Worm (Caenorhabditis elegans): ENCODE results near the gene E02H4.5.
"Not testable (repeated sequence)": the region's sequence is repeated elsewhere in the genome, so short reads cannot be mapped to it uniquely, and the experiment has no call there.

The E02H4.5 gene

ce11 chrX:14213314-14213713 lies 41.6 kb downstream of the E02H4.5 start:
- TF ChIP-seq set-16 (GFP tag; IDR thresholded peaks at IDR 0.05) (no peak), ceh-82 (tag; optimal IDR thresholded peaks at IDR 0.05) (no peak), zip-2 (tag; optimal IDR thresholded peaks at IDR 0.05) (no peak), zag-1 (tag; optimal IDR thresholded peaks at IDR 0.05) (no peak), lin-13 (GFP tag; optimal IDR thresholded peaks at IDR 0.05) (no peak), dve-1 (tag; optimal IDR thresholded peaks at IDR 0.05; ENCODE audit: insufficient read depth) (peak; percentile 26), mxl-2 (GFP tag; conservative IDR thresholded peaks at IDR 0.05) (no peak), dpl-1 (GFP tag; optimal IDR thresholded peaks at IDR 0.05) (no peak), unc-39 (tag; optimal IDR thresholded peaks at IDR 0.05) (no peak), skn-1 (tag; optimal IDR thresholded peaks at IDR 0.05) (no peak), D1046.2 (GFP tag; IDR thresholded peaks at IDR 0.05) (no peak), lin-39 (tag; optimal IDR thresholded peaks at IDR 0.05) (no peak), madf-9 (GFP tag; conservative IDR thresholded peaks at IDR 0.05) (no peak), php-3 (GFP tag; IDR thresholded peaks at IDR 0.05) (peak; percentile 85), egl-27 (tag; optimal IDR thresholded peaks at IDR 0.05) (no peak), ZK546.5 (tag; optimal IDR thresholded peaks at IDR 0.05) (no peak), mes-2 (tag; optimal IDR thresholded peaks at IDR 0.05; ENCODE audit: poor library complexity, severe bottlenecking) (no peak), lim-7 (GFP tag; IDR thresholded peaks at IDR 0.05) (no peak), ceh-20 (GFP tag; IDR thresholded peaks at IDR 0.05) (no peak), duxl-1 (tag; optimal IDR thresholded peaks at IDR 0.05; ENCODE audit: poor library complexity) (no peak), T20F7.1 (GFP tag; optimal IDR thresholded peaks at IDR 0.05) (no peak), ces-1 (GFP tag; optimal IDR thresholded peaks at IDR 0.05) (no peak), nhr-237 (tag; optimal IDR thresholded peaks at IDR 0.05) (no peak), unc-62 (GFP tag; optimal IDR thresholded peaks at IDR 0.05 in 1 of 2) (peak in 1 of 2 experiments; percentile 47), unc-62 (tag; optimal IDR thresholded peaks at IDR 0.05) (no peak), nhr-6 (tag; optimal IDR thresholded peaks at IDR 0.05) (no peak), daf-16 (GFP tag; optimal IDR thresholded peaks at IDR 0.05) (no peak), daf-16 (tag; optimal IDR thresholded peaks at IDR 0.05) (peak; percentile 61), nhr-28 (tag; optimal IDR thresholded peaks at IDR 0.05) (peak; percentile 85), nhr-10 (tag; optimal IDR thresholded peaks at IDR 0.05) (no peak), dmd-8 (GFP tag; IDR thresholded peaks at IDR 0.05) (no peak), T26A8.4 (GFP tag; IDR thresholded peaks at IDR 0.05) (no peak), egl-43 (GFP tag; IDR thresholded peaks at IDR 0.05) (no peak), nhr-77 (tag; optimal IDR thresholded peaks at IDR 0.05) (no peak), F49E8.2 (tag; optimal IDR thresholded peaks at IDR 0.05; ENCODE audit: borderline replicate concordance) (no peak), ama-1 (optimal IDR thresholded peaks at IDR 0.05) (no peak), fkh-10 (GFP tag; optimal IDR thresholded peaks at IDR 0.05) (no peak), mep-1 (tag; optimal IDR thresholded peaks at IDR 0.05) (no peak)

ce11 chrX:14211170-14211569 lies 43.8 kb downstream of the E02H4.5 start:
- TF ChIP-seq pha-4 (GFP tag; IDR thresholded peaks at IDR 0.05) (peak; percentile 70; the same call in 1 of the 2 replicates), dmd-8 (GFP tag; IDR thresholded peaks at IDR 0.05) (0 out of 2 replicates have a peak, but pooled peaks have one; percentile 38), F26F4.8 (GFP tag; conservative IDR thresholded peaks at IDR 0.05) (0 out of 2 replicates have a peak, but pooled peaks have one; percentile 42), dmd-6 (GFP tag; IDR thresholded peaks at IDR 0.05) (peak; percentile 28; the same call in 1 of the 2 replicates), daf-16 (GFP tag; optimal IDR thresholded peaks at IDR 0.05) (peak in 1 of 2 experiments; percentile 15), madf-9 (GFP tag; conservative IDR thresholded peaks at IDR 0.05) (0 out of 2 replicates have a peak, but pooled peaks have one; percentile 14)
- not testable (repeated sequence) for TF ChIP-seq pha-4, daf-16 (tag; optimal IDR thresholded peaks at IDR 0.05)
